Worm (Caenorhabditis elegans): ENCODE measurements around the gene str-96.

DNA sequence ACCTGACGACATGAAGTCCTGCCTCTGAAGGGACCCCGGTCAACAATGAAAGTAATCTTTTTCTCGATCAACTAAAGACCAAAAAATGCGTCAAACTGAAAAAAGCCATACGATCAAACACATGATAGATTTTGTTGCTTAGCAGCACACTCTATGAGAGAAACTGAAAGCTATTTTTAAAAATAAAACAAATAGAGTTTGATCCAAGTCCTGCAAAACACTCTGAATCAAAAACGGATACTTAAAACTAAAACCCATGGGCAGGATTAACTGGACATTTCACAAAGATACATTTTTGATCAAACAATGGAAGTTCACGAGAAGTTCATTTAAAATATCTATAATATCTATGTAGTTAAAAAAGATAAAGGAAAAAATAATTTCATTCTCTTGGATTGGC is 26.4 kb downstream of the str-96 start, which contains the start of gene T10H4.13:
- TF ChIP-seq him-1 (tag; optimal IDR thresholded peaks at IDR 0.05), result no peak
- TF ChIP-seq W03F9.2 (tag; optimal IDR thresholded peaks at IDR 0.05), result no peak

All from whole organism, L4/young adult.